Fruit fly (Drosophila melanogaster) whole organism: ENCODE data around the gene qless.

ENCODE experiments used
- CG8478 ChIP-seq: fragments of >200 bp; optimal IDR thresholded peaks from 2 replicates; lab custom pipeline; 2018; ENCODE audit warnings: inconsistent platforms
- Dll ChIP-seq: fragments of >200 bp; optimal IDR thresholded peaks from 2 replicates; lab custom pipeline; 2017
- EcR ChIP-seq, 2 experiments: fragments of >200 bp; optimal IDR thresholded peaks; 2 replicates each; lab custom pipeline; 2017; ENCODE audit warnings: missing biosample characterization in 2 of 2, missing genetic modification characterization in 2 of 2, missing genetic modification reagents in 2 of 2
- pan ChIP-seq: fragments of >200 bp; optimal IDR thresholded peaks from 2 replicates; lab custom pipeline; 2017
- psq ChIP-seq: fragments of >200 bp; optimal IDR thresholded peaks from 2 replicates; lab custom pipeline; 2017
- usp ChIP-seq: fragments of >200 bp; optimal IDR thresholded peaks from 2 replicates; lab custom pipeline; 2017; ENCODE audit warnings: missing biosample characterization, missing genetic modification characterization, mixed read lengths

Gene qless

dm6 chr3R:31252093-31252962 is at the start of gene qless, which contains the start of gene mRpL32:
qless (minus strand) TSS chr3R:31252608.
mRpL32 (plus strand) TSS chr3R:31252872.
- TF ChIP-seq Dll (lab: Kevin White, UChicago) (no peak), psq (lab: Kevin White, UChicago) (no peak), usp (GFP tag; lab: Kevin White, UChicago) (no peak), pan (no peak), CG8478 (lab: Kevin White, UChicago) (no peak), EcR (GFP tag; optimal IDR thresholded peaks at IDR 0.05; lab: Kevin White, UChicago) (no peak)

dm6 chr3R:31301527-31301926 is 49.1 kb upstream of the qless start:
- TF ChIP-seq usp (GFP tag; lab: Kevin White, UChicago): no peak
- peak in 1 of 2 experiments; percentile 28 for TF ChIP-seq EcR (GFP tag; optimal IDR thresholded peaks at IDR 0.05; lab: Kevin White, UChicago)
- no peak for TF ChIP-seq psq (lab: Kevin White, UChicago)
- no peak for TF ChIP-seq pan
- peak; percentile 32 for TF ChIP-seq Dll (lab: Kevin White, UChicago)
- no peak for TF ChIP-seq CG8478 (lab: Kevin White, UChicago)

- TF ChIP-seq Dll (lab: Kevin White, UChicago) (no peak), usp (GFP tag; lab: Kevin White, UChicago) (no peak)
These were observed 44.6 kb upstream of the qless start for dm6 chr3R:31296989-31297388.

- no peak for TF ChIP-seq Dll (lab: Kevin White, UChicago)
- no peak for TF ChIP-seq psq (lab: Kevin White, UChicago)
- TF ChIP-seq pan: no peak
- no peak for TF ChIP-seq CG8478 (lab: Kevin White, UChicago)
- no peak for TF ChIP-seq usp (GFP tag; lab: Kevin White, UChicago)
- no peak for TF ChIP-seq EcR (GFP tag; optimal IDR thresholded peaks at IDR 0.05; lab: Kevin White, UChicago)
These were observed 43.3 kb upstream of the qless start for dm6 chr3R:31295694-31296093.

DNA sequence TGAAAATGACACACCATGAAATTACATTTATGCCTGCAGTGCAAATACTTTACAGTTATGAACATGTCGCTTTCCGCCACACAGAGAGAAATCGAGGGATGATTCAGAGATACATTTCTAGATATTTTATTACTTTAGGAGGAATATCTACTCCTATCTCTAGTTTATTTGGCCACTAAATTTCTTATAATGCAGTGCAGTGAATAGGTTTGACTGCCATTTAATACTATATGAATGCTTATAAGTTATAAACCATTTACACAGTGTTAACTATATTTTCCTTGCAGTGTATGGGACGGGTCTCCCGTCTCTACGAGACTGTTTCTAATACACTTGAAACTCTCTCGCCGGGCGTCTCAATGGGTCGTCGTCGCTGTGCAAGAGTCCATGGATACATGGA is 37.8 kb upstream of the qless start:
- TF ChIP-seq EcR (GFP tag; optimal IDR thresholded peaks at IDR 0.05; lab: Kevin White, UChicago) (no peak), pan (no peak), CG8478 (lab: Kevin White, UChicago) (no peak), Dll (lab: Kevin White, UChicago) (no peak), psq (lab: Kevin White, UChicago) (no peak), usp (GFP tag; lab: Kevin White, UChicago) (no peak)

dm6 chr3R:31287522-31287921 is 35.1 kb upstream of the qless start:
- TF ChIP-seq EcR (GFP tag; optimal IDR thresholded peaks at IDR 0.05; lab: Kevin White, UChicago) (no peak), usp (GFP tag; lab: Kevin White, UChicago) (no peak), pan (no peak), Dll (lab: Kevin White, UChicago) (no peak), psq (lab: Kevin White, UChicago) (no peak), CG8478 (lab: Kevin White, UChicago) (no peak)

DNA sequence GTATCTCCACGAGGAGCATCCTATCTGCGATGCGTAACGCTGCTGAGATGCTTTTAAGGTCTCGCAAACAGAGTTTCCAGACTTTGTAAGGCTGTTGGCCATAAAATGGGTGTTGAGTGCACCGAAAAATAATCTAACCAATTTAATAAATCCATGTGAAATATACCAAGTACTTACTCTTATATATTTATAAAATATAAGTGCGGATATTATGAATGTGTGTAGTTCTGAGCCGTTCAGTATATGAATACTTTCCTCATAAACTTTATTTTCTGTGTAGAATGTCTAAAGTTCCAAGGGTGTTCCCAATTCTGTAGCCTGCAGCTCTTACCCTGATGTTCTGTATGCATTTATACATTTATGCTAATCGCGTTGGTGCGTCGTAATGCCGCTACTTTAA is 33.4 kb upstream of the qless start:
- TF ChIP-seq usp (GFP tag; lab: Kevin White, UChicago): no peak
- no peak for TF ChIP-seq Dll (lab: Kevin White, UChicago)
- no peak for TF ChIP-seq CG8478 (lab: Kevin White, UChicago)
- no peak for TF ChIP-seq psq (lab: Kevin White, UChicago)

DNA sequence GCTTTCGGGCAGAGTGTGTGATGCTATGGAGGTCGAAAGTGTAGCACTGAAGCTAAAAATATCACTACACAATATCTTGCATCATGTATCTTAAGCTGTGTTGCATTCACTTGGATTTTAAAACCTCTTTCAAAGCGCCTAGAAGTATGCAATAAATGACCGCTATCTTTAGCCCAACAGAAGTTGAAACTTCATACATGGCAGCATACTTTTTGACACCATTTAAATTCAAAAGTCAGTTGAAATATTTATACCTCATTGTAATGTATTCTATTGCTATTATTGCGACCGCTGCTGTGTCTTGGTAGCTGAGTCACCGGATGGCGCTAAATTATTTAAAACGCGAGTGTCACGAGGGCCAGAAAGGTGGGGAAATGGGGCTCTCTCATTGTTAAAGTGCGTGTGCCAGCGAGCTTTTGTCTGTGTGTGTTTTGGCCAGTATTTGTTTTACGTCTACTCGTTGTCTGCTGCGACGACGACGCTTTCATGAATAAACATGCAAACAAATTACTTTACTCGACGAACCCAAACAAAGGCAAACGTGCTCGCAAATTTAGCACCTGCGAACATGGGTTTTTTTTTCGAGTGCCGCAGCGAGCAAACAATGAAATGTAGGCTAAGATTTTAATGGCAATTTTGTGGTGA is 18.5 kb upstream of the qless start:
- TF ChIP-seq EcR (GFP tag; optimal IDR thresholded peaks at IDR 0.05; lab: Kevin White, UChicago) (no peak), Dll (lab: Kevin White, UChicago) (no peak), CG8478 (lab: Kevin White, UChicago) (no peak), psq (lab: Kevin White, UChicago) (no peak), pan (no peak), usp (GFP tag; lab: Kevin White, UChicago) (no peak)

dm6 chr3R:31265430-31265829 is 13.0 kb upstream of the qless start, which contains the start of gene ppk24:
ppk24 (plus strand) TSS chr3R:31265730.
- no peak for TF ChIP-seq psq (lab: Kevin White, UChicago)
- no peak for TF ChIP-seq usp (GFP tag; lab: Kevin White, UChicago)
- no peak for TF ChIP-seq Dll (lab: Kevin White, UChicago)
- TF ChIP-seq EcR (GFP tag; optimal IDR thresholded peaks at IDR 0.05; lab: Kevin White, UChicago): no peak
- no peak for TF ChIP-seq pan
- no peak for TF ChIP-seq CG8478 (lab: Kevin White, UChicago)

DNA sequence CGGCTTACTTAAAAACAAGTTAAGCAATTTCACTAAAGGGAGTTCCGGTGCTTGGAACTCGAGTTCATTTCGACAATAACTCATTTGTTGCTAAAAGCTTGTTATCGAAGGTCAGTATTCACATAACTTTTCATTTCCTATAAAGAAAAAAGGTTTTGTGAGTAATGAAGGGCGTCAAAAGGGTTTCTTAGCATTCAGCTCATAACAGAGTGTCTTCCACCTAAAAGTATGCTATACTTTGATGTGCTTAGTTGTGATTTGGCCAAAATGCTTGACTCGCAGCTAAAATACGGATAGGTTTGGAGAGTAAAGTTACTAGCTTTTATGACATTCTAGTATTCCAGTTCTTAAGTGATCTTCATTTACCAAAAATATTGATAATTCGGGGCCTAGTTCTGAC is 11.5 kb upstream of the qless start:
- TF ChIP-seq CG8478 (lab: Kevin White, UChicago) (no peak), psq (lab: Kevin White, UChicago) (no peak), pan (no peak), usp (GFP tag; lab: Kevin White, UChicago) (no peak), Dll (lab: Kevin White, UChicago) (no peak), EcR (GFP tag; optimal IDR thresholded peaks at IDR 0.05; lab: Kevin White, UChicago) (no peak)

DNA sequence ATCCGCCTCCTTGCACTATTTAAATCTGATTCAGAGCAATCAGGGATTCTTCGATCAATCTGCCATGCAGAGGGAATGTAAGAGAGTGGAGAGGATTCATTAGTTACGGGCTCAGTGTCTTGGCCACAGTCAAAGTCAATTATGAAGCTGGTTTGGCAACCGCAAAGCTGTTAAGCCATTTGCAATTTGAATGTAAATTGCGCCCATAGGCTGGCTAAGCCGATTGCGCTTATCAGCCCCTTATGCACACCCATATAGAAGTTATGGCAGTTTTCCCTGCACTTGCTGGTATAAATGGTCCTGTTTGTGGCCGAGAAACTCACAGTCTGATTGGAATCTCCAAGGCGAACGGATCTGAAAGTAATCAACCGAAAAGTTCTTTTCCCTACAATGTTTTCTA is 9.9 kb upstream of the qless start, which contains the start of gene CAH5:
Gene CAH5 (plus strand): TSS at position 301 of the 400 bp plus-strand sequence.
- TF ChIP-seq CG8478 (lab: Kevin White, UChicago): no peak
- no peak for TF ChIP-seq usp (GFP tag; lab: Kevin White, UChicago)
